Worm (Caenorhabditis elegans) whole organism, L4 larva: Measurements from ENCODE around the gene K10D11.2.

Source experiments
- T26A8.4 ChIP-seq: fragments of 200-800 bp; sonication (Bioruptor generic); IDR thresholded peaks from 2 replicates; pipeline ENCODE4 v1.3.6; 2022; ENCODE audit warnings: missing genetic modification characterization, missing compliant biosample characterization
- ceh-44 ChIP-seq: fragments of 200-800 bp; sonication (Bioruptor generic); IDR thresholded peaks from 2 replicates; pipeline ENCODE4 v1.3.6; 2022; ENCODE audit warnings: missing genetic modification reagents, missing genetic modification characterization, missing compliant biosample characterization
- daf-19 ChIP-seq: fragments of 200-800 bp; sonication (Bioruptor generic); conservative IDR thresholded peaks from 2 replicates; pipeline ENCODE4 v1.3.6; 2022; ENCODE audit warnings: missing genetic modification characterization, missing compliant biosample characterization
- dpl-1 ChIP-seq: fragments of 150-350 bp; optimal IDR thresholded peaks from 2 replicates; lab custom pipeline; 2014; ENCODE audit warnings: missing biosample characterization, missing genetic modification reagents, missing genetic modification characterization
- mep-1 ChIP-seq: fragments of 150-350 bp; sonication (generic microtip); optimal IDR thresholded peaks from 3 replicates; lab custom pipeline; 2014; ENCODE audit warnings: missing biosample characterization, missing genetic modification characterization
- nhr-237 ChIP-seq: sonication (generic microtip); optimal IDR thresholded peaks from 2 replicates; lab custom pipeline; 2017; ENCODE audit warnings: missing biosample characterization, missing genetic modification characterization
- nhr-28 ChIP-seq: fragments of 150-350 bp; optimal IDR thresholded peaks from 2 replicates; lab custom pipeline; 2014; ENCODE audit warnings: missing biosample characterization, missing genetic modification characterization
- snpc-1.2 ChIP-seq: fragments of 200-800 bp; sonication (Bioruptor generic); IDR thresholded peaks from 2 replicates; pipeline ENCODE4 v1.3.6; 2022; ENCODE audit warnings: missing genetic modification reagents, missing genetic modification characterization, missing compliant biosample characterization
- spr-3 ChIP-seq: fragments of 200-800 bp; sonication (Bioruptor generic); optimal IDR thresholded peaks from 2 replicates; lab custom pipeline; 2018; ENCODE audit warnings: mild to moderate bottlenecking, missing genetic modification characterization, missing compliant biosample characterization
- unc-62 ChIP-seq, 3 experiments: fragments of 150-350 bp in 1 of 3; sonication (generic microtip); optimal IDR thresholded peaks in 2 of 3; peaks in 1 of 3; 1 replicate in 1 of 3; 2 replicates in 2 of 3; lab custom pipeline; 2014 to 2017; ENCODE audit warnings: missing biosample characterization in 3 of 3, missing genetic modification characterization in 3 of 3, missing genetic modification reagents in 3 of 3, missing genotype in 1 of 3
- zfp-2 ChIP-seq: sonication (generic microtip); optimal IDR thresholded peaks from 2 replicates; lab custom pipeline; 2016; ENCODE audit warnings: mild to moderate bottlenecking, missing genetic modification characterization, missing compliant biosample characterization
- ztf-11 ChIP-seq: fragments of 150-350 bp; optimal IDR thresholded peaks from 2 replicates; lab custom pipeline; 2014; ENCODE audit warnings: missing biosample characterization, missing genetic modification characterization

DNA sequence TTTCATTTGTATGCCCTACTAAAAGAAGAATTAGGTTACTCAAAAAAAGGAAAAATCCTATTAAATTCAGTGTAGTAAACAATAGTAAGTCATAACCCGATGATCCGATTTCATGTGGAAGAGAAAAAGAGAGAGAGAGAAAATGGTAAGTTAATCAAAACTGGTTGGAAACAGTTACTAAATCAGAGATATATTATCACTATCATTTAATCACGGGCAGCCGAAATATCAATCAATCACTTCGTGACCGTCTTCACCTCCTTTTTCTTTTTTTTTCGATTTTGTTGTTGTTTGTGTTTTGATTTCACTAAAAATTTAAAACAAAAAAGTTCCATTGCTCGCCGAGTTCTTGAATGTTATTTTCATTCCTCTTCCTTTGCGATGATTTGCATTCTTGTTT lies 18.8 kb downstream of the K10D11.2 start:
- no peak for TF ChIP-seq snpc-1.2 (GFP tag; lab: Robert Waterston, UW)
- no peak for TF ChIP-seq daf-19
- TF ChIP-seq spr-3 (GFP tag; lab: Kevin White, UChicago): no peak
- no peak for TF ChIP-seq nhr-237 (tag; lab: Kevin White, UChicago)
- no peak for TF ChIP-seq T26A8.4 (GFP tag; lab: Robert Waterston, UW)
- no peak for TF ChIP-seq ceh-44
- no peak for TF ChIP-seq ztf-11 (tag; lab: Kevin White, UChicago)
- no peak for TF ChIP-seq mep-1 (tag; lab: Kevin White, UChicago)
- no peak for TF ChIP-seq unc-62 (GFP tag; optimal IDR thresholded peaks at IDR 0.05 in 1 of 2; lab: Kevin White, UChicago)
- no peak for TF ChIP-seq unc-62 (tag; optimal IDR thresholded peaks at IDR 0.05; lab: Kevin White, UChicago)
- TF ChIP-seq zfp-2: no peak
- TF ChIP-seq nhr-28 (tag; lab: Kevin White, UChicago): peak; percentile 27
- TF ChIP-seq dpl-1 (GFP tag; lab: Kevin White, UChicago): no peak
